Fruit fly (Drosophila melanogaster) whole organism, embryonic: ENCODE measurements around the gene RpS3.

Source experiments
- Adf1 ChIP-seq: fragments of 200-800 bp; sonication (Bioruptor generic); IDR thresholded peaks from 2 replicates; pipeline ENCODE4 v1.3.6; 2022; ENCODE audit warnings: missing biosample characterization, missing genetic modification characterization
- Aef1 ChIP-seq: fragments of 200-800 bp; sonication (Bioruptor generic); IDR thresholded peaks from 3 replicates; pipeline ENCODE4 v1.3.6; 2022; ENCODE audit warnings: missing biosample characterization, missing genetic modification characterization
- Atf3 ChIP-seq: fragments of 200-800 bp; sonication (Bioruptor generic); optimal IDR thresholded peaks from 3 replicates; lab custom pipeline; 2016; ENCODE audit warnings: missing biosample characterization, missing genetic modification characterization
- B-H2 ChIP-seq: fragments of 200-800 bp; sonication (Bioruptor generic); optimal IDR thresholded peaks from 2 replicates; lab custom pipeline; 2018; ENCODE audit warnings: missing biosample characterization, mild to moderate bottlenecking, missing genetic modification characterization
- Blimp-1 ChIP-seq: fragments of 200-800 bp; sonication (Bioruptor generic); optimal IDR thresholded peaks from 3 replicates; lab custom pipeline; 2018; ENCODE audit warnings: missing biosample characterization, missing genetic modification characterization, mild to moderate bottlenecking, moderate library complexity, missing genetic modification reagents
- CG10147 ChIP-seq: fragments of 200-800 bp; sonication (Bioruptor generic); optimal IDR thresholded peaks from 2 replicates; lab custom pipeline; 2019; ENCODE audit warnings: missing biosample characterization, mild to moderate bottlenecking, missing genetic modification characterization, moderate library complexity
- CG10979 ChIP-seq: fragments of 200-800 bp; sonication (Bioruptor generic); optimal IDR thresholded peaks from 2 replicates; lab custom pipeline; 2018; ENCODE audit warnings: missing biosample characterization, mild to moderate bottlenecking, missing genetic modification characterization, moderate library complexity
- CG11085 ChIP-seq: fragments of 200-800 bp; sonication (Bioruptor generic); IDR thresholded peaks from 2 replicates; pipeline ENCODE4 v1.3.6; 2022; ENCODE audit warnings: missing biosample characterization, missing genetic modification characterization
- CG13123 ChIP-seq: fragments of 200-800 bp; sonication (Bioruptor generic); optimal IDR thresholded peaks from 2 replicates; lab custom pipeline; 2016; ENCODE audit warnings: missing biosample characterization, missing genetic modification characterization
- CG14441 ChIP-seq: fragments of 200-800 bp; sonication (Bioruptor generic); IDR thresholded peaks from 2 replicates; pipeline ENCODE4 v1.3.6; 2022; ENCODE audit warnings: missing biosample characterization, missing genetic modification characterization
- CG17568 ChIP-seq: fragments of 200-800 bp; sonication (Bioruptor generic); optimal IDR thresholded peaks from 2 replicates; lab custom pipeline; 2018; ENCODE audit warnings: missing biosample characterization, mild to moderate bottlenecking, missing genetic modification characterization, moderate library complexity
- CG18764 ChIP-seq: fragments of 200-800 bp; sonication (Bioruptor generic); optimal IDR thresholded peaks from 3 replicates; lab custom pipeline; 2016; ENCODE audit warnings: missing biosample characterization, missing genetic modification characterization
- CG2875 ChIP-seq: fragments of 200-800 bp; sonication (Bioruptor generic); optimal IDR thresholded peaks from 2 replicates; lab custom pipeline; 2017; ENCODE audit warnings: missing biosample characterization, mild to moderate bottlenecking, missing genetic modification characterization, missing genetic modification reagents
- CG3065 ChIP-seq: fragments of 200-800 bp; sonication (Bioruptor generic); optimal IDR thresholded peaks from 2 replicates; lab custom pipeline; 2016; ENCODE audit warnings: missing biosample characterization, missing genetic modification characterization
- CG4424 ChIP-seq: fragments of 200-800 bp; sonication (Bioruptor generic); optimal IDR thresholded peaks from 3 replicates; lab custom pipeline; 2016; ENCODE audit warnings: missing biosample characterization, missing genetic modification characterization
- CG7556 ChIP-seq: fragments of 200-800 bp; sonication (Bioruptor generic); optimal IDR thresholded peaks from 2 replicates; lab custom pipeline; 2017; ENCODE audit warnings: missing biosample characterization, mild to moderate bottlenecking, missing genetic modification characterization
- CG9727 ChIP-seq: fragments of 200-800 bp; sonication (Bioruptor generic); optimal IDR thresholded peaks from 3 replicates; lab custom pipeline; 2017; ENCODE audit warnings: missing biosample characterization, mild to moderate bottlenecking, missing genetic modification characterization
- CrebB ChIP-seq: fragments of 200-800 bp; sonication (Bioruptor generic); optimal IDR thresholded peaks from 3 replicates; lab custom pipeline; 2018; ENCODE audit warnings: missing biosample characterization, mild to moderate bottlenecking, missing genetic modification characterization
- Dbx ChIP-seq: fragments of 200-800 bp; sonication (Bioruptor generic); IDR thresholded peaks from 3 replicates; pipeline ENCODE4 v1.3.6; 2022; ENCODE audit warnings: missing biosample characterization, missing genetic modification characterization
- Doc2 ChIP-seq: fragments of 200-800 bp; sonication (Bioruptor generic); IDR thresholded peaks from 2 replicates; pipeline ENCODE4 v1.3.6; 2022; ENCODE audit warnings: missing biosample characterization, missing genetic modification characterization
- E2f1 ChIP-seq: fragments of 200-800 bp; sonication (Bioruptor generic); IDR thresholded peaks from 2 replicates; pipeline ENCODE4 v1.3.6; 2022; ENCODE audit warnings: missing biosample characterization, missing genetic modification characterization
- Fer1 ChIP-seq: fragments of 200-800 bp; sonication (Bioruptor generic); optimal IDR thresholded peaks from 2 replicates; lab custom pipeline; 2017; ENCODE audit warnings: missing biosample characterization, mild to moderate bottlenecking, missing genetic modification characterization
- Hr78 ChIP-seq, 2 experiments: fragments of 200-800 bp in 1 of 2; fragments of >200 bp in 1 of 2; sonication (Bioruptor generic) in 1 of 2; optimal IDR thresholded peaks; 2 replicates each; lab custom pipeline; 2017 to 2019; ENCODE audit warnings: missing biosample characterization in 2 of 2, missing genetic modification characterization in 2 of 2, mild to moderate bottlenecking in 1 of 2, moderate library complexity in 1 of 2
- Nf-YB ChIP-seq: fragments of 200-800 bp; sonication (Bioruptor generic); optimal IDR thresholded peaks from 3 replicates; lab custom pipeline; 2019; ENCODE audit warnings: missing biosample characterization, mild to moderate bottlenecking, missing genetic modification characterization, moderate library complexity
- Oaz ChIP-seq: fragments of 200-800 bp; sonication (Bioruptor generic); IDR thresholded peaks from 2 replicates; pipeline ENCODE4 v1.3.6; 2022; ENCODE audit warnings: missing biosample characterization, missing genetic modification characterization
- Rx ChIP-seq: fragments of 200-800 bp; sonication (Bioruptor generic); IDR thresholded peaks from 2 replicates; pipeline ENCODE4 v1.3.6; 2022; ENCODE audit warnings: missing biosample characterization, missing genetic modification characterization
- Sox102F ChIP-seq: fragments of 200-800 bp; sonication (Bioruptor generic); optimal IDR thresholded peaks from 2 replicates; lab custom pipeline; 2018; ENCODE audit warnings: missing biosample characterization, mild to moderate bottlenecking, missing genetic modification characterization, moderate library complexity
- br ChIP-seq: fragments of >200 bp; optimal IDR thresholded peaks from 2 replicates; lab custom pipeline; 2017
- bsh ChIP-seq, 2 experiments: fragments of 200-800 bp; sonication (Bioruptor generic); optimal IDR thresholded peaks; 2 replicates each; lab custom pipeline; 2017 to 2018; ENCODE audit warnings: mild to moderate bottlenecking in 2 of 2, missing biosample characterization in 2 of 2, missing genetic modification characterization in 2 of 2, moderate library complexity in 1 of 2
- caup ChIP-seq: fragments of 200-800 bp; sonication (Bioruptor generic); optimal IDR thresholded peaks from 3 replicates; lab custom pipeline; 2017; ENCODE audit warnings: missing biosample characterization, mild to moderate bottlenecking, missing genetic modification characterization, moderate library complexity; ENCODE audit not compliant: severe bottlenecking
- ci ChIP-seq: fragments of 200-800 bp; sonication (Bioruptor generic); IDR thresholded peaks from 3 replicates; pipeline ENCODE4 v1.3.6; 2022; ENCODE audit warnings: missing biosample characterization, missing genetic modification characterization
- crc ChIP-seq: fragments of 200-800 bp; sonication (Bioruptor generic); optimal IDR thresholded peaks from 2 replicates; lab custom pipeline; 2016; ENCODE audit warnings: missing biosample characterization, missing genetic modification characterization
- dpn ChIP-seq, 2 experiments: fragments of 200-800 bp; sonication (Bioruptor generic); optimal IDR thresholded peaks; 3 replicates each; lab custom pipeline; 2016; ENCODE audit warnings: missing biosample characterization in 2 of 2, missing genetic modification characterization in 2 of 2
- dysf ChIP-seq: fragments of 200-800 bp; sonication (Bioruptor generic); IDR thresholded peaks from 3 replicates; pipeline ENCODE4 v1.3.6; 2022; ENCODE audit warnings: missing biosample characterization, missing genetic modification characterization
- esg ChIP-seq: fragments of 200-800 bp; sonication (Bioruptor generic); conservative IDR thresholded peaks from 2 replicates; pipeline ENCODE4 v1.3.6; 2022; ENCODE audit warnings: missing biosample characterization, missing genetic modification characterization
- eve ChIP-seq, 2 experiments: fragments of >200 bp; optimal IDR thresholded peaks; 2 replicates each; lab custom pipeline; 2017; ENCODE audit warnings: missing biosample characterization in 2 of 2, missing genetic modification characterization in 2 of 2
- fd64A ChIP-seq: fragments of 200-800 bp; sonication (Bioruptor generic); optimal IDR thresholded peaks from 3 replicates; lab custom pipeline; 2018; ENCODE audit warnings: missing biosample characterization, mild to moderate bottlenecking, missing genetic modification characterization
- ham ChIP-seq: fragments of 200-800 bp; sonication (Bioruptor generic); IDR thresholded peaks from 2 replicates; pipeline ENCODE4 v1.3.6; 2022; ENCODE audit warnings: missing biosample characterization, missing genetic modification characterization
- klu ChIP-seq: fragments of 200-800 bp; sonication (Bioruptor generic); IDR thresholded peaks from 2 replicates; pipeline ENCODE4 v1.3.6; 2022; ENCODE audit warnings: missing biosample characterization, missing genetic modification characterization
- lbe ChIP-seq: fragments of 200-800 bp; sonication (Bioruptor generic); optimal IDR thresholded peaks from 2 replicates; lab custom pipeline; 2016; ENCODE audit warnings: missing biosample characterization, mild to moderate bottlenecking, missing genetic modification characterization
- maf-S ChIP-seq: fragments of 200-800 bp; sonication (Bioruptor generic); optimal IDR thresholded peaks from 2 replicates; lab custom pipeline; 2016; ENCODE audit warnings: missing biosample characterization, missing genetic modification characterization
- repo ChIP-seq: fragments of 200-800 bp; sonication (Bioruptor generic); optimal IDR thresholded peaks from 2 replicates; lab custom pipeline; 2016; ENCODE audit warnings: missing biosample characterization, missing genetic modification characterization
- run ChIP-seq: fragments of 200-800 bp; sonication (Bioruptor generic); optimal IDR thresholded peaks from 3 replicates; lab custom pipeline; 2018; ENCODE audit warnings: missing biosample characterization, mild to moderate bottlenecking, missing genetic modification characterization
- schlank ChIP-seq: fragments of 200-800 bp; sonication (Bioruptor generic); optimal IDR thresholded peaks from 2 replicates; lab custom pipeline; 2018; ENCODE audit warnings: missing biosample characterization, mild to moderate bottlenecking, missing genetic modification characterization
- sd ChIP-seq: fragments of 200-800 bp; sonication (Bioruptor generic); optimal IDR thresholded peaks from 3 replicates; lab custom pipeline; 2018; ENCODE audit warnings: missing biosample characterization, mild to moderate bottlenecking, missing genetic modification characterization, moderate library complexity
- sens-2 ChIP-seq: fragments of 200-800 bp; sonication (Bioruptor generic); IDR thresholded peaks from 2 replicates; pipeline ENCODE4 v1.3.6; 2022; ENCODE audit warnings: missing biosample characterization, missing genetic modification characterization
- sim ChIP-seq: fragments of 200-800 bp; sonication (Bioruptor generic); IDR thresholded peaks from 2 replicates; pipeline ENCODE4 v1.3.6; 2022; ENCODE audit warnings: missing biosample characterization, missing genetic modification characterization
- tgo ChIP-seq: fragments of 200-800 bp; sonication (Bioruptor generic); IDR thresholded peaks from 3 replicates; pipeline ENCODE4 v1.3.6; 2022; ENCODE audit warnings: missing biosample characterization, missing genetic modification characterization
- tin ChIP-seq: fragments of 200-800 bp; sonication (Bioruptor generic); optimal IDR thresholded peaks from 3 replicates; lab custom pipeline; 2016; ENCODE audit warnings: missing biosample characterization, missing genetic modification characterization
- unc-4 ChIP-seq: fragments of 200-800 bp; sonication (Bioruptor generic); IDR thresholded peaks from 2 replicates; pipeline ENCODE4 v1.3.6; 2022; ENCODE audit warnings: missing biosample characterization, missing genetic modification characterization; ENCODE audit not compliant: partially characterized antibody
- yki ChIP-seq: fragments of >200 bp; optimal IDR thresholded peaks from 3 replicates; lab custom pipeline; 2018

RpS3 gene

dm6 chr3R:23335577-23335976 is 23.0 kb upstream of the RpS3 start (continued):
- TF ChIP-seq CG7556 (GFP tag; lab: Kevin White, UChicago) (peak; percentile 86), crc (GFP tag; lab: Kevin White, UChicago) (no peak), repo (no peak), B-H2 (peak; percentile 80), fd64A (GFP tag; lab: Kevin White, UChicago) (no peak), tin (GFP tag; lab: Kevin White, UChicago) (peak; percentile 32), CG9727 (GFP tag; lab: Kevin White, UChicago) (peak; percentile 87), Oaz (no peak), Atf3 (no peak), CrebB (tag; lab: Kevin White, UChicago) (peak; percentile 20), CG18764 (peak; percentile 54), CG4424 (peak; percentile 71), bsh (GFP tag; optimal IDR thresholded peaks at IDR 0.05; lab: Kevin White, UChicago) (peak; percentile 59 to 69), sens-2 (no peak), ham (GFP tag; lab: Robert Waterston, UW) (peak; percentile 47; the same call in 1 of the 2 replicates), CG2875 (GFP tag; lab: Kevin White, UChicago) (peak; percentile 27), tgo (GFP tag; lab: Robert Waterston, UW) (peak; percentile 37; the same call in 1 of the 3 replicates), CG14441 (GFP tag; lab: Robert Waterston, UW) (peak; percentile 25; the same call in 1 of the 2 replicates), Fer1 (GFP tag; lab: Kevin White, UChicago) (peak; percentile 93), lbe (GFP tag; lab: Kevin White, UChicago) (no peak), caup (GFP tag; lab: Kevin White, UChicago) (peak; percentile 90), CG11085 (0 out of 2 replicates have a peak, but pooled peaks have one; percentile 16), dpn (GFP tag; optimal IDR thresholded peaks at IDR 0.05; lab: Kevin White, UChicago) (peak in 1 of 2 experiments; percentile 68), Adf1 (GFP tag; lab: Robert Waterston, UW) (peak; percentile 55), Rx (0 out of 2 replicates have a peak, but pooled peaks have one; percentile 33), Aef1 (GFP tag; lab: Robert Waterston, UW) (peak; percentile 51; the same call in 2 of the 3 replicates), eve (GFP tag; optimal IDR thresholded peaks at IDR 0.05; lab: Kevin White, UChicago) (no peak), Nf-YB (GFP tag; lab: Kevin White, UChicago) (peak; percentile 59), CG10979 (tag; lab: Kevin White, UChicago) (peak; percentile 78), ci (peak; percentile 62; the same call in 2 of the 3 replicates), esg (GFP tag; lab: Robert Waterston, UW) (peak; percentile 40; the same call in 1 of the 2 replicates), Blimp-1 (GFP tag; lab: Kevin White, UChicago) (peak; percentile 70), yki (no peak), CG3065 (GFP tag; lab: Kevin White, UChicago) (no peak), Dbx (GFP tag; lab: Robert Waterston, UW) (peak; percentile 84), klu (GFP tag; lab: Robert Waterston, UW) (peak; percentile 62; the same call in 1 of the 2 replicates), unc-4 (GFP tag; lab: Robert Waterston, UW) (no peak), Hr78 (GFP tag; optimal IDR thresholded peaks at IDR 0.05; lab: Kevin White, UChicago) (peak in 1 of 2 experiments; percentile 10), sd (tag; lab: Kevin White, UChicago) (peak; percentile 69), CG10147 (GFP tag; lab: Kevin White, UChicago) (peak; percentile 92), dysf (GFP tag; lab: Robert Waterston, UW) (peak; percentile 84; the same call in 2 of the 3 replicates), E2f1 (peak; percentile 48; the same call in 1 of the 2 replicates), CG17568 (GFP tag; lab: Kevin White, UChicago) (peak; percentile 18), maf-S (GFP tag; lab: Kevin White, UChicago) (no peak), Sox102F (GFP tag; lab: Kevin White, UChicago) (peak; percentile 64), CG13123 (no peak), br (lab: Kevin White, UChicago) (no peak), sim (GFP tag; lab: Robert Waterston, UW) (no peak), run (tag; lab: Kevin White, UChicago) (no peak), Doc2 (GFP tag; lab: Robert Waterston, UW) (no peak), schlank (tag; lab: Kevin White, UChicago) (peak; percentile 51)
